Fruit fly (Drosophila melanogaster): Measurements from ENCODE around the gene Zaf1.

DNA sequence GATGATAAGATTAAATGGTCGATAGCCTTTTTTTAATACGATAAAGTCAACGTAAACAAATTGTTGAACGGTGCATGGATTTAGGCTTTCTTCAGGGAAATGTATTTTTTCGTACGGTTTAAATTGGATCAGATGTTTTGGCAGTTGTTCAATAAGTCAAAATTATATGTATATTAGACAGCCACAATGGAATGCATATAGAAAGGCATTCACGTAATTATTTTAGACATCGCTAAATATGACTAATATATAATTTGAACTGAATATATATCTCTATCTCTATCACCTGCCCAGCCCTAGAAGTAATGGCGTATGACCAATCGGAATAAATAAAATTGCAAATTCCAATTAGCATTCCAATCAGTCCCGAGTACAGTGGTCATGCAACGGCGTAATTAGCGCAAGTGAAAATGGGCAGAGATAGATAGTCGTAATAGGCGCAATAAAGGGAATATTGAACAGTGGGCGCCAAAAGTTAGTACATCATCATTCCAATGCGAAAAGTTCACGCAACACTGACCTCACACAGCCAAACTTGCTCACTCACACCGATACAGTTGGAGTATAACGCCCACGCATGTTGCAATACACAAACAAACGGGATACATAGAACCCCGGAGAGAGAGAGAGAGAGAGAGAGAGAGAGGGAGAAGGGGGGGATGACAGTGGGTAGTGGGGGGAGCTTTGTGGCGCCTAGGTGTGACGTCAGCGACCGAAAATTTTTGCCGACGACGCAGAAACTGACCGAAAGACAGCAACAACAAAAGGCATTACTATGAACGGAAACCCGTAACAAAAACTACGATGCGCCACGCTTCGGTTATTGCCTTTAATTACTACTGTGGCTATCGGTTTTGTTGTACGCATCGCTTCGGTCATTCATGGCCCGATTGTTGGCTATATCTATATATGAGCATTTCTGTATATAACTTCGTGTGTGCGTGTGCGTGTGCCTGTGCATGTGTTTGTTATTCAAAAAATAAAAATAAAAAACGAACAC lies 23.2 kb upstream of the Zaf1 start:
- TF ChIP-seq h (GFP tag; optimal IDR thresholded peaks at IDR 0.05) (no peak), Dfd (GFP tag; optimal IDR thresholded peaks at IDR 0.05) (no peak), psq (GFP tag; optimal IDR thresholded peaks at IDR 0.05) (no peak), dl (GFP tag; optimal IDR thresholded peaks at IDR 0.05; ENCODE audit: insufficient read depth in 1 of 2, partially characterized antibody in 2 of 2) (no peak), pan (optimal IDR thresholded peaks at IDR 0.05) (no peak), woc (GFP tag; optimal IDR thresholded peaks at IDR 0.05) (no peak), ey (GFP tag; optimal IDR thresholded peaks at IDR 0.05) (no peak), Hr78 (GFP tag; optimal IDR thresholded peaks at IDR 0.05) (no peak), CG9705 (GFP tag; optimal IDR thresholded peaks at IDR 0.05) (no peak), dsf (GFP tag; optimal IDR thresholded peaks at IDR 0.05; ENCODE audit: borderline replicate concordance) (no peak)

Measured in whole organism, wandering third instar larva.